Worm (Caenorhabditis elegans) whole organism, L4 larva: ENCODE results near the gene ssna-1.

ENCODE experiments used
- F10B5.3 ChIP-seq: sonication (generic microtip); optimal IDR thresholded peaks from 2 replicates; lab custom pipeline; 2016; ENCODE audit warnings: mild to moderate bottlenecking, missing genetic modification characterization, missing compliant biosample characterization
- F44E2.7 ChIP-seq: fragments of 200-800 bp; sonication (Bioruptor generic); IDR thresholded peaks from 2 replicates; pipeline ENCODE4 v2.1.2; 2022; ENCODE audit warnings: missing genetic modification characterization, missing compliant biosample characterization
- F49E8.2 ChIP-seq: sonication (generic microtip); optimal IDR thresholded peaks from 2 replicates; lab custom pipeline; 2016; ENCODE audit warnings: missing compliant biosample characterization, mild to moderate bottlenecking, missing genetic modification characterization, borderline replicate concordance
- Y5F2A.4 ChIP-seq: fragments of 200-800 bp; sonication (Bioruptor generic); optimal IDR thresholded peaks from 2 replicates; lab custom pipeline; 2018; ENCODE audit warnings: mild to moderate bottlenecking, missing genetic modification characterization, missing compliant biosample characterization
- aha-1 ChIP-seq: fragments of 150-350 bp; peaks from one replicate; lab custom pipeline; 2014; ENCODE audit warnings: missing biosample characterization, missing genetic modification characterization
- ceh-20 ChIP-seq: fragments of 200-800 bp; sonication (Bioruptor generic); IDR thresholded peaks from 2 replicates; pipeline ENCODE4 v1.3.6; 2022; ENCODE audit warnings: missing genetic modification reagents, missing genetic modification characterization, missing compliant biosample characterization
- ceh-32 ChIP-seq: sonication (generic microtip); optimal IDR thresholded peaks from 2 replicates; lab custom pipeline; 2016; ENCODE audit warnings: mild to moderate bottlenecking, missing genetic modification characterization, missing compliant biosample characterization; ENCODE audit not compliant: poor library complexity
- ceh-82 ChIP-seq: sonication (generic microtip); optimal IDR thresholded peaks from 2 replicates; lab custom pipeline; 2017; ENCODE audit warnings: missing biosample characterization, missing genetic modification characterization
- ces-1 ChIP-seq: fragments of 150-350 bp; sonication (generic microtip); optimal IDR thresholded peaks from 4 replicates; lab custom pipeline; 2014; ENCODE audit warnings: missing biosample characterization, missing genetic modification reagents, missing genetic modification characterization
- daf-16 ChIP-seq, 3 experiments: sonication (generic microtip); optimal IDR thresholded peaks; 2 replicates each; lab custom pipeline; 2016 to 2017; ENCODE audit warnings: missing genetic modification characterization in 3 of 3, missing genetic modification reagents in 3 of 3, mild to moderate bottlenecking in 2 of 3, missing compliant biosample characterization in 2 of 3, missing biosample characterization in 1 of 3, moderate library complexity in 1 of 3
- daf-8 ChIP-seq: fragments of 200-800 bp; sonication (Bioruptor generic); IDR thresholded peaks from 2 replicates; pipeline ENCODE4 v1.3.6; 2022; ENCODE audit warnings: missing genetic modification characterization, missing compliant biosample characterization
- dmd-6 ChIP-seq: fragments of 200-800 bp; sonication (Bioruptor generic); IDR thresholded peaks from 2 replicates; pipeline ENCODE4 v1.3.6; 2022; ENCODE audit warnings: missing genetic modification reagents, missing genetic modification characterization, missing compliant biosample characterization
- dmd-8 ChIP-seq: fragments of 200-800 bp; sonication (Bioruptor generic); IDR thresholded peaks from 2 replicates; pipeline ENCODE4 v1.3.6; 2022; ENCODE audit warnings: missing genetic modification characterization, missing compliant biosample characterization
- dmd-9 ChIP-seq: fragments of 200-800 bp; sonication (Bioruptor generic); IDR thresholded peaks from 2 replicates; pipeline ENCODE4 v1.3.6; 2022; ENCODE audit warnings: missing genetic modification reagents, missing genetic modification characterization, missing compliant biosample characterization
- duxl-1 ChIP-seq: sonication (generic microtip); optimal IDR thresholded peaks from 2 replicates; lab custom pipeline; 2016; ENCODE audit warnings: mild to moderate bottlenecking, missing genetic modification characterization, moderate library complexity, missing compliant biosample characterization; ENCODE audit not compliant: poor library complexity
- dve-1 ChIP-seq: sonication (generic microtip); optimal IDR thresholded peaks from 2 replicates; lab custom pipeline; 2017; ENCODE audit warnings: antibody characterized with exemption, mild to moderate bottlenecking, missing genetic modification characterization, missing compliant biosample characterization; ENCODE audit not compliant: insufficient read depth
- fos-1 ChIP-seq: fragments of 150-350 bp; optimal IDR thresholded peaks from 2 replicates; lab custom pipeline; 2014; ENCODE audit warnings: missing biosample characterization, missing genetic modification characterization
- gei-8 ChIP-seq: fragments of 200-800 bp; sonication (Bioruptor generic); optimal IDR thresholded peaks from 2 replicates; lab custom pipeline; 2018; ENCODE audit warnings: mild to moderate bottlenecking, missing genetic modification characterization, missing compliant biosample characterization
- hlh-30 ChIP-seq: sonication (generic microtip); optimal IDR thresholded peaks from 2 replicates; lab custom pipeline; 2017; ENCODE audit warnings: antibody characterized with exemption, mild to moderate bottlenecking, missing genetic modification characterization, missing compliant biosample characterization; ENCODE audit not compliant: insufficient read depth
- lin-1 ChIP-seq: fragments of 200-800 bp; sonication (Bioruptor generic); IDR thresholded peaks from 2 replicates; pipeline ENCODE4 v1.3.6; 2022; ENCODE audit warnings: missing genetic modification reagents, missing genetic modification characterization, missing compliant biosample characterization
- lin-13 ChIP-seq: fragments of 150-350 bp; optimal IDR thresholded peaks from 2 replicates; lab custom pipeline; 2014; ENCODE audit warnings: missing biosample characterization, missing genetic modification reagents, missing genetic modification characterization
- lin-38 ChIP-seq: fragments of 200-800 bp; sonication (Bioruptor generic); IDR thresholded peaks from 2 replicates; pipeline ENCODE4 v1.3.6; 2022; ENCODE audit warnings: missing genetic modification reagents, missing genetic modification characterization, missing compliant biosample characterization
- lir-3 ChIP-seq: sonication (generic microtip); optimal IDR thresholded peaks from 2 replicates; lab custom pipeline; 2016; ENCODE audit warnings: mild to moderate bottlenecking, missing genetic modification characterization, missing compliant biosample characterization
- lsy-2 ChIP-seq, 2 experiments: fragments of 150-350 bp in 1 of 2; sonication (generic microtip) in 1 of 2; optimal IDR thresholded peaks; 2 replicates each; lab custom pipeline; 2014 to 2017; ENCODE audit warnings: missing biosample characterization in 2 of 2, missing genetic modification characterization in 2 of 2
- madf-9 ChIP-seq: fragments of 200-800 bp; sonication (Bioruptor generic); conservative IDR thresholded peaks from 2 replicates; pipeline ENCODE4 v1.3.6; 2022; ENCODE audit warnings: missing genetic modification reagents, missing genetic modification characterization, missing compliant biosample characterization
- mdl-1 ChIP-seq, 2 experiments: fragments of 150-350 bp in 1 of 2; sonication (generic microtip) in 1 of 2; optimal IDR thresholded peaks; 2 replicates each; lab custom pipeline; 2014 to 2017; ENCODE audit warnings: missing biosample characterization in 2 of 2, missing genetic modification characterization in 2 of 2
- mdt-29 ChIP-seq: fragments of 200-800 bp; sonication (Bioruptor generic); IDR thresholded peaks from 2 replicates; pipeline ENCODE4 v1.3.6; 2022; ENCODE audit warnings: missing genetic modification reagents, missing genetic modification characterization, missing compliant biosample characterization
- mep-1 ChIP-seq: fragments of 150-350 bp; sonication (generic microtip); optimal IDR thresholded peaks from 3 replicates; lab custom pipeline; 2014; ENCODE audit warnings: missing biosample characterization, missing genetic modification characterization
- mxl-2 ChIP-seq: fragments of 200-800 bp; sonication (Bioruptor generic); conservative IDR thresholded peaks from 2 replicates; pipeline ENCODE4 v1.3.6; 2022; ENCODE audit warnings: missing genetic modification reagents, missing genetic modification characterization, missing compliant biosample characterization
- nhr-102 ChIP-seq: sonication (generic microtip); optimal IDR thresholded peaks from 2 replicates; lab custom pipeline; 2016; ENCODE audit warnings: mild to moderate bottlenecking, missing genetic modification characterization, moderate library complexity, missing compliant biosample characterization
- nhr-111 ChIP-seq: fragments of 200-800 bp; sonication (Bioruptor generic); optimal IDR thresholded peaks from 2 replicates; lab custom pipeline; 2018; ENCODE audit warnings: mild to moderate bottlenecking, missing genetic modification characterization, missing compliant biosample characterization
- nhr-28 ChIP-seq: fragments of 150-350 bp; optimal IDR thresholded peaks from 2 replicates; lab custom pipeline; 2014; ENCODE audit warnings: missing biosample characterization, missing genetic modification characterization
- nhr-42 ChIP-seq: fragments of 200-800 bp; sonication (Bioruptor generic); IDR thresholded peaks from 2 replicates; pipeline ENCODE4 v1.3.6; 2022; ENCODE audit warnings: missing genetic modification characterization, missing compliant biosample characterization
- nhr-76 ChIP-seq: fragments of 150-350 bp; optimal IDR thresholded peaks from 2 replicates; lab custom pipeline; 2014; ENCODE audit warnings: missing biosample characterization, missing genetic modification characterization
- nhr-77 ChIP-seq: fragments of 150-350 bp; optimal IDR thresholded peaks from 2 replicates; lab custom pipeline; 2014; ENCODE audit warnings: missing biosample characterization, missing genetic modification characterization
- pha-4 ChIP-seq, 2 experiments: fragments of 150-350 bp in 1 of 2; fragments of 200-800 bp in 1 of 2; sonication (Bioruptor generic) in 1 of 2; IDR thresholded peaks in 1 of 2; optimal IDR thresholded peaks in 1 of 2; 2 replicates each; pipeline versions ENCODE4 v1.3.6 to Lab custom; 2014 to 2022; ENCODE audit warnings: missing genetic modification characterization in 2 of 2, missing genetic modification reagents in 2 of 2, missing biosample characterization in 1 of 2, missing compliant biosample characterization in 1 of 2
- php-3 ChIP-seq: fragments of 200-800 bp; sonication (Bioruptor generic); IDR thresholded peaks from 2 replicates; pipeline ENCODE4 v1.3.6; 2022; ENCODE audit warnings: missing genetic modification reagents, missing genetic modification characterization, missing compliant biosample characterization
- pqm-1 ChIP-seq: sonication (generic microtip); optimal IDR thresholded peaks from 2 replicates; lab custom pipeline; 2017; ENCODE audit warnings: missing biosample characterization, missing genetic modification characterization
- rbr-2 ChIP-seq: sonication (generic microtip); optimal IDR thresholded peaks from 2 replicates; lab custom pipeline; 2016; ENCODE audit warnings: missing genotype, missing genetic modification characterization, missing compliant biosample characterization
- saeg-2 ChIP-seq: fragments of 200-800 bp; sonication (Bioruptor generic); IDR thresholded peaks from 2 replicates; pipeline ENCODE4 v1.3.6; 2022; ENCODE audit warnings: missing genetic modification reagents, missing genetic modification characterization, missing compliant biosample characterization
- sdz-12 ChIP-seq: fragments of 200-800 bp; sonication (Bioruptor generic); optimal IDR thresholded peaks from 2 replicates; lab custom pipeline; 2018; ENCODE audit warnings: mild to moderate bottlenecking, missing genetic modification characterization, missing compliant biosample characterization
- snpc-4 ChIP-seq: fragments of 150-350 bp; optimal IDR thresholded peaks from 2 replicates; lab custom pipeline; 2014; ENCODE audit warnings: missing biosample characterization, missing genetic modification characterization
- spr-1 ChIP-seq: sonication (generic microtip); optimal IDR thresholded peaks from 2 replicates; lab custom pipeline; 2016; ENCODE audit warnings: mild to moderate bottlenecking, missing genetic modification characterization, missing compliant biosample characterization
- tag-97 ChIP-seq: fragments of 200-800 bp; sonication (Bioruptor generic); IDR thresholded peaks from 2 replicates; pipeline ENCODE4 v1.3.6; 2022; ENCODE audit warnings: missing genetic modification characterization, missing compliant biosample characterization
- tra-1 ChIP-seq: fragments of 200-800 bp; sonication (Bioruptor generic); IDR thresholded peaks from 2 replicates; pipeline ENCODE4 v1.3.6; 2022; ENCODE audit warnings: missing genetic modification reagents, missing genetic modification characterization, missing compliant biosample characterization
- unc-130 ChIP-seq: sonication (generic microtip); optimal IDR thresholded peaks from 2 replicates; lab custom pipeline; 2016; ENCODE audit warnings: missing genetic modification reagents, missing genetic modification characterization, missing compliant biosample characterization
- vab-7 ChIP-seq: fragments of 200-800 bp; sonication (Bioruptor generic); IDR thresholded peaks from 2 replicates; pipeline ENCODE4 v1.3.6; 2022; ENCODE audit warnings: missing genetic modification reagents, missing genetic modification characterization, missing compliant biosample characterization
- zfp-3 ChIP-seq: fragments of 200-800 bp; sonication (Bioruptor generic); conservative IDR thresholded peaks from 2 replicates; pipeline ENCODE4 v1.3.6; 2022; ENCODE audit warnings: missing genetic modification reagents, missing genetic modification characterization, missing compliant biosample characterization
- zip-11 ChIP-seq: fragments of 200-800 bp; sonication (Bioruptor generic); IDR thresholded peaks from 2 replicates; pipeline ENCODE4 v1.3.6; 2022; ENCODE audit warnings: missing genetic modification characterization, missing compliant biosample characterization
- ztf-11 ChIP-seq: fragments of 150-350 bp; optimal IDR thresholded peaks from 2 replicates; lab custom pipeline; 2014; ENCODE audit warnings: missing biosample characterization, missing genetic modification characterization

Gene ssna-1

DNA sequence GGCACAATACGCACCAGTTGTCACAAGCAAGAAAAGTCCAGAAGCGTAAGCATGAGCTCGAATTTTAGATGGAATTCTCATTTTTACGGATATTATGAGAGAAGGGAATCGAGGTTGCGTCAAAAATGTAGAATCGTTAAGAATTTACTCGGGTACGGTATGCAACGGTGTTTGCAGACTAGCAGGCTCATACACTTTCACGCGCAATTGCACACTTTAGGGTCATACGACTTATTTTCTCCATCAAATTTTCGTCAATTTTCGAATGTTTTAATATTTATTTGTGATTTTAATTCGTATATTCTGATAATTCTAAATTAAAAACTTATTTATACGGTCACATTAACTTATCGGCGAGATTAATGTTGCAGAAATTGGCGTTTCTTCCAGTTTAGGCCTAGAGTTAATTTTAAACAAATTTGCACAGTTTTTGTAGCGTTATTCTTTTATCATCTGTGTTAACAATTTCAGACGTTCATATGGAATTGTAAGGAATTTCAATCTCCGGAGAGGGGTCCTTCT lies 5.6 kb downstream of the ssna-1 start, which contains the start of the genes T07A9.15 and nog-1 (continued):
- TF ChIP-seq nhr-111 (no peak), gei-8 (GFP tag; lab: Kevin White, UChicago) (no peak), rbr-2 (tag; lab: Kevin White, UChicago) (peak; percentile 41), ceh-82 (tag; lab: Kevin White, UChicago) (no peak), daf-8 (GFP tag; lab: Robert Waterston, UW) (no peak), pha-4 (GFP tag; IDR thresholded peaks at IDR 0.05; lab: Robert Waterston, UW) (0 out of 2 replicates have a peak, but pooled peaks have one; percentile 28), pha-4 (tag; optimal IDR thresholded peaks at IDR 0.05; lab: Kevin White, UChicago) (peak; percentile 33), tag-97 (no peak), zip-11 (GFP tag; lab: Robert Waterston, UW) (no peak), madf-9 (GFP tag; lab: Robert Waterston, UW) (no peak), ceh-32 (tag; lab: Kevin White, UChicago) (no peak), daf-16 (GFP tag; optimal IDR thresholded peaks at IDR 0.05; lab: Kevin White, UChicago) (no peak), daf-16 (tag; optimal IDR thresholded peaks at IDR 0.05; lab: Kevin White, UChicago) (no peak), mxl-2 (no peak), pqm-1 (tag; lab: Kevin White, UChicago) (no peak), nhr-76 (no peak), saeg-2 (no peak), hlh-30 (peak; percentile 92), lin-13 (GFP tag; lab: Kevin White, UChicago) (no peak), F44E2.7 (GFP tag; lab: Robert Waterston, UW) (no peak), aha-1 (tag; lab: Kevin White, UChicago) (peak; percentile 89), zfp-3 (GFP tag; lab: Robert Waterston, UW) (no peak), nhr-42 (no peak), dmd-8 (GFP tag; lab: Robert Waterston, UW) (no peak), lin-1 (GFP tag; lab: Robert Waterston, UW) (no peak), spr-1 (tag; lab: Kevin White, UChicago) (no peak), mdl-1 (tag; optimal IDR thresholded peaks at IDR 0.05; lab: Kevin White, UChicago) (no peak), Y5F2A.4 (GFP tag; lab: Kevin White, UChicago) (no peak), tra-1 (GFP tag; lab: Robert Waterston, UW) (no peak), F10B5.3 (tag; lab: Kevin White, UChicago) (no peak), dmd-6 (GFP tag; lab: Robert Waterston, UW) (peak; percentile 31; the same call in 1 of the 2 replicates), dmd-9 (GFP tag; lab: Robert Waterston, UW) (no peak), fos-1 (tag; lab: Kevin White, UChicago) (no peak), duxl-1 (tag; lab: Kevin White, UChicago) (peak; percentile 18), snpc-4 (tag; lab: Kevin White, UChicago) (no peak), ces-1 (GFP tag; lab: Kevin White, UChicago) (no peak), ztf-11 (tag; lab: Kevin White, UChicago) (no peak), lsy-2 (tag; optimal IDR thresholded peaks at IDR 0.05; lab: Kevin White, UChicago) (peak; percentile 93 to 99), php-3 (GFP tag; lab: Robert Waterston, UW) (no peak), dve-1 (peak; percentile 33), vab-7 (GFP tag; lab: Robert Waterston, UW) (0 out of 2 replicates have a peak, but pooled peaks have one; percentile 22), F49E8.2 (no peak), ceh-20 (no peak), nhr-28 (tag; lab: Kevin White, UChicago) (no peak), sdz-12 (GFP tag; lab: Kevin White, UChicago) (no peak), unc-130 (GFP tag; lab: Kevin White, UChicago) (no peak), mep-1 (tag; lab: Kevin White, UChicago) (peak; percentile 68), lin-38 (GFP tag; lab: Robert Waterston, UW) (peak; percentile 65), nhr-77 (tag; lab: Kevin White, UChicago) (peak; percentile 44), nhr-102 (tag; lab: Kevin White, UChicago) (no peak), mdt-29 (GFP tag; lab: Robert Waterston, UW) (no peak), lir-3 (tag; lab: Kevin White, UChicago) (no peak)
